Fruit fly (Drosophila melanogaster): Measurements from ENCODE around the gene Ugt303B3.

The Ugt303B3 gene

dm6 chr3R:23538719-23539145 is 4.2 kb upstream of the Ugt303B3 start, which contains the start of gene Ugt303B2:
TSS of gene Ugt303B2 (minus strand) at chr3R:23538908.
- TF ChIP-seq CG9139 (GFP tag; optimal IDR thresholded peaks at IDR 0.05) (no peak), CG6854 (GFP tag; optimal IDR thresholded peaks at IDR 0.05) (no peak), CG6276 (GFP tag; optimal IDR thresholded peaks at IDR 0.05) (no peak), Met (GFP tag; optimal IDR thresholded peaks at IDR 0.05) (no peak), vri (GFP tag; optimal IDR thresholded peaks at IDR 0.05) (peak; percentile 11)

- TF ChIP-seq Lpt (GFP tag; optimal IDR thresholded peaks at IDR 0.05) (no peak), spab (GFP tag; optimal IDR thresholded peaks at IDR 0.05) (no peak), Ets96B (tag; optimal IDR thresholded peaks at IDR 0.05) (no peak), pdm3 (GFP tag; optimal IDR thresholded peaks at IDR 0.05) (no peak), ss (GFP tag; optimal IDR thresholded peaks at IDR 0.05) (no peak)
These were observed 2.0 kb upstream of the Ugt303B3 start, which contains the start of gene Ugt303B1 for dm6 chr3R:23536610-23537009. TSS of gene Ugt303B1 (minus strand) at chr3R:23536710.

- TF ChIP-seq dac (GFP tag; optimal IDR thresholded peaks at IDR 0.05) (no peak), Eip78C (GFP tag) (peak; percentile 62), Blimp-1 (GFP tag; optimal IDR thresholded peaks at IDR 0.05) (no peak), CG8632 (GFP tag; optimal IDR thresholded peaks at IDR 0.05) (no peak), fkh (GFP tag; optimal IDR thresholded peaks at IDR 0.05) (no peak), CG32006 (GFP tag; optimal IDR thresholded peaks at IDR 0.05) (peak; percentile 16), cyc (GFP tag; optimal IDR thresholded peaks at IDR 0.05) (no peak), svp (GFP tag) (no peak), CG31627 (GFP tag; optimal IDR thresholded peaks at IDR 0.05) (no peak), OdsH (GFP tag; optimal IDR thresholded peaks at IDR 0.05) (no peak), CG3032 (tag; optimal IDR thresholded peaks at IDR 0.05) (no peak), Lpt (GFP tag; optimal IDR thresholded peaks at IDR 0.05) (no peak), Sox15 (GFP tag; optimal IDR thresholded peaks at IDR 0.05) (no peak), Met (GFP tag; optimal IDR thresholded peaks at IDR 0.05) (no peak)
These were observed 3.7 kb downstream of the Ugt303B3 start, which contains the start of gene CG10175 for dm6 chr3R:23530886-23531285. TSS of gene CG10175 (minus strand) at chr3R:23530986.

dm6 chr3R:23527396-23527795 is 7.2 kb downstream of the Ugt303B3 start:
- TF ChIP-seq CG8632 (GFP tag; optimal IDR thresholded peaks at IDR 0.05) (no peak), CG6792 (GFP tag; optimal IDR thresholded peaks at IDR 0.05) (no peak), dsx (GFP tag; optimal IDR thresholded peaks at IDR 0.05; ENCODE audit: poor library complexity, severe bottlenecking) (no peak), OdsH (GFP tag; optimal IDR thresholded peaks at IDR 0.05) (peak; percentile 22), CG16779 (tag; optimal IDR thresholded peaks at IDR 0.05) (no peak), CG15336 (GFP tag; IDR thresholded peaks at IDR 0.05) (peak; percentile 77), topi (GFP tag; optimal IDR thresholded peaks at IDR 0.05) (no peak), CG8119 (GFP tag; IDR thresholded peaks at IDR 0.05) (peak; percentile 68; the same call in 2 of the 3 replicates), CG4318 (GFP tag; optimal IDR thresholded peaks at IDR 0.05) (no peak), Eip93F (GFP tag; optimal IDR thresholded peaks at IDR 0.05) (no peak), Eip78C (GFP tag) (peak; percentile 56), CG6276 (GFP tag; optimal IDR thresholded peaks at IDR 0.05) (peak; percentile 62), CG3032 (tag; optimal IDR thresholded peaks at IDR 0.05) (no peak), Ets96B (tag; optimal IDR thresholded peaks at IDR 0.05) (no peak), Hr39 (GFP tag; optimal IDR thresholded peaks at IDR 0.05) (no peak), CG32006 (GFP tag; optimal IDR thresholded peaks at IDR 0.05) (peak; percentile 69), CG6808 (GFP tag; optimal IDR thresholded peaks at IDR 0.05) (no peak), CG7368 (GFP tag; optimal IDR thresholded peaks at IDR 0.05) (no peak), CG34406 (GFP tag; optimal IDR thresholded peaks at IDR 0.05) (no peak), CG10669 (GFP tag; optimal IDR thresholded peaks at IDR 0.05) (no peak), eg (GFP tag; IDR thresholded peaks at IDR 0.05) (peak; percentile 68), CG11294 (GFP tag; IDR thresholded peaks at IDR 0.05) (0 out of 2 replicates have a peak, but pooled peaks have one; percentile 23), Hr4 (GFP tag; optimal IDR thresholded peaks at IDR 0.05) (peak; percentile 73), pdm3 (GFP tag; optimal IDR thresholded peaks at IDR 0.05) (peak; percentile 26), Lpt (GFP tag; optimal IDR thresholded peaks at IDR 0.05) (peak; percentile 26)

Measured in whole organism, prepupa.